Worm (Caenorhabditis elegans) whole organism, young adult: Measurements from ENCODE around the gene dvc-1.

Experiments
- B0261.1 ChIP-seq: sonication (generic microtip); optimal IDR thresholded peaks from 2 replicates; lab custom pipeline; 2016; ENCODE audit warnings: mild to moderate bottlenecking, missing genetic modification characterization, moderate library complexity, missing compliant biosample characterization
- F49E8.2 ChIP-seq: sonication (generic microtip); optimal IDR thresholded peaks from 3 replicates; lab custom pipeline; 2017; ENCODE audit warnings: missing genetic modification characterization, mild to moderate bottlenecking, missing compliant biosample characterization, antibody characterized with exemption, moderate library complexity; ENCODE audit not compliant: insufficient read depth
- F52B5.7 ChIP-seq: sonication (generic microtip); optimal IDR thresholded peaks from 2 replicates; lab custom pipeline; 2016; ENCODE audit warnings: mild to moderate bottlenecking, missing genetic modification characterization, missing compliant biosample characterization
- F55B11.4 ChIP-seq: sonication (generic microtip); optimal IDR thresholded peaks from 2 replicates; lab custom pipeline; 2016; ENCODE audit warnings: missing compliant biosample characterization, missing genetic modification characterization, borderline replicate concordance; ENCODE audit not compliant: insufficient read depth
- F57C9.4 ChIP-seq: sonication (generic microtip); optimal IDR thresholded peaks from 2 replicates; lab custom pipeline; 2017; ENCODE audit warnings: mild to moderate bottlenecking, missing genetic modification characterization, missing compliant biosample characterization
- K11D2.4 ChIP-seq: fragments of 200-800 bp; sonication (Bioruptor generic); IDR thresholded peaks from 2 replicates; pipeline ENCODE4 v1.3.6; 2022; ENCODE audit warnings: missing genetic modification reagents, missing genetic modification characterization, missing compliant biosample characterization
- T26A5.8 ChIP-seq: sonication (generic microtip); optimal IDR thresholded peaks from 2 replicates; lab custom pipeline; 2016; ENCODE audit warnings: missing genetic modification characterization, missing compliant biosample characterization
- Y53F4B.3 ChIP-seq: fragments of 200-800 bp; sonication (Bioruptor generic); IDR thresholded peaks from 2 replicates; pipeline ENCODE4 v1.3.6; 2022; ENCODE audit warnings: missing genetic modification reagents, missing genetic modification characterization, missing compliant biosample characterization
- Y53G8AR.9 ChIP-seq: fragments of 200-800 bp; sonication (Bioruptor generic); conservative IDR thresholded peaks from 2 replicates; pipeline ENCODE4 v1.3.6; 2022; ENCODE audit warnings: missing genetic modification reagents, missing genetic modification characterization, missing compliant biosample characterization
- Y67H2A.10 ChIP-seq: fragments of 200-800 bp; sonication (Bioruptor generic); conservative IDR thresholded peaks from 2 replicates; pipeline ENCODE4 v1.3.6; 2022; ENCODE audit warnings: missing genetic modification reagents, missing genetic modification characterization, missing compliant biosample characterization
- Y79H2A.3 ChIP-seq: fragments of 200-800 bp; sonication (Bioruptor generic); conservative IDR thresholded peaks from 2 replicates; pipeline ENCODE4 v1.3.6; 2022; ENCODE audit warnings: missing genetic modification reagents, missing genetic modification characterization, missing compliant biosample characterization
- aptf-3 ChIP-seq: fragments of 200-800 bp; sonication (Bioruptor generic); IDR thresholded peaks from 2 replicates; pipeline ENCODE4 v1.3.6; 2022; ENCODE audit warnings: missing genetic modification characterization, missing compliant biosample characterization
- atf-7 ChIP-seq: sonication (generic microtip); optimal IDR thresholded peaks from 2 replicates; lab custom pipeline; 2017; ENCODE audit warnings: mild to moderate bottlenecking, missing genetic modification characterization, missing compliant biosample characterization
- bed-1 ChIP-seq: fragments of 200-800 bp; sonication (Bioruptor generic); IDR thresholded peaks from 2 replicates; pipeline ENCODE4 v1.3.6; 2022; ENCODE audit warnings: missing genetic modification reagents, missing genetic modification characterization, missing compliant biosample characterization
- ccch-3 ChIP-seq: fragments of 200-800 bp; sonication (Bioruptor generic); optimal IDR thresholded peaks from 2 replicates; lab custom pipeline; 2018; ENCODE audit warnings: mild to moderate bottlenecking, missing genetic modification characterization, missing compliant biosample characterization
- ceh-100 ChIP-seq: fragments of 200-800 bp; sonication (Bioruptor generic); IDR thresholded peaks from 2 replicates; pipeline ENCODE4 v1.3.6; 2022; ENCODE audit warnings: missing genetic modification reagents, missing genetic modification characterization, missing compliant biosample characterization
- ceh-27 ChIP-seq: fragments of 200-800 bp; sonication (Bioruptor generic); optimal IDR thresholded peaks from 2 replicates; lab custom pipeline; 2018; ENCODE audit warnings: mild to moderate bottlenecking, missing genetic modification characterization, moderate library complexity, missing compliant biosample characterization
- ceh-91 ChIP-seq: fragments of 200-800 bp; sonication (Bioruptor generic); IDR thresholded peaks from 2 replicates; pipeline ENCODE4 v1.3.6; 2022; ENCODE audit warnings: missing genetic modification reagents, missing genetic modification characterization, missing compliant biosample characterization
- dox-1 ChIP-seq: fragments of 200-800 bp; sonication (Bioruptor generic); IDR thresholded peaks from 2 replicates; pipeline ENCODE4 v1.3.6; 2022; ENCODE audit warnings: missing genetic modification reagents, missing genetic modification characterization, missing compliant biosample characterization
- ekl-4 ChIP-seq: fragments of 200-800 bp; sonication (Bioruptor generic); IDR thresholded peaks from 2 replicates; pipeline ENCODE4 v1.3.6; 2022; ENCODE audit warnings: missing genetic modification reagents, missing genetic modification characterization, missing compliant biosample characterization
- ets-4 ChIP-seq: fragments of 200-800 bp; sonication (Bioruptor generic); optimal IDR thresholded peaks from 2 replicates; lab custom pipeline; 2018; ENCODE audit warnings: mild to moderate bottlenecking, missing genetic modification characterization, missing compliant biosample characterization
- fkh-3 ChIP-seq: sonication (generic microtip); optimal IDR thresholded peaks from 2 replicates; lab custom pipeline; 2016; ENCODE audit warnings: mild to moderate bottlenecking, missing genetic modification characterization, missing compliant biosample characterization
- lag-1 ChIP-seq: fragments of 200-800 bp; sonication (Bioruptor generic); IDR thresholded peaks from 2 replicates; pipeline ENCODE4 v1.3.6; 2022; ENCODE audit warnings: missing genetic modification reagents, missing genetic modification characterization, missing compliant biosample characterization
- let-526 ChIP-seq: fragments of 200-800 bp; sonication (Bioruptor generic); IDR thresholded peaks from 2 replicates; pipeline ENCODE4 v1.3.6; 2022; ENCODE audit warnings: missing genetic modification reagents, missing genetic modification characterization, missing compliant biosample characterization
- lin-35 ChIP-seq, 3 experiments: fragments of 150-350 bp in 2 of 3; sonication (generic microtip) in 1 of 3; optimal IDR thresholded peaks; 2 replicates each; lab custom pipeline; 2014 to 2018; ENCODE audit warnings: missing biosample characterization in 3 of 3, missing genetic modification characterization in 3 of 3, missing genetic modification reagents in 3 of 3
- lin-54 ChIP-seq: fragments of 200-800 bp; sonication (Bioruptor generic); optimal IDR thresholded peaks from 2 replicates; lab custom pipeline; 2018; ENCODE audit warnings: mild to moderate bottlenecking, missing genetic modification characterization, missing compliant biosample characterization
- lir-1 ChIP-seq: fragments of 200-800 bp; sonication (Bioruptor generic); conservative IDR thresholded peaks from 2 replicates; pipeline ENCODE4 v1.3.6; 2022; ENCODE audit warnings: missing genetic modification reagents, missing genetic modification characterization, missing compliant biosample characterization
- madf-10 ChIP-seq: sonication (generic microtip); optimal IDR thresholded peaks from 2 replicates; lab custom pipeline; 2016; ENCODE audit warnings: mild to moderate bottlenecking, missing genetic modification characterization, missing compliant biosample characterization
- mxl-1 ChIP-seq: sonication (generic microtip); optimal IDR thresholded peaks from 2 replicates; lab custom pipeline; 2016; ENCODE audit warnings: missing genetic modification characterization, missing compliant biosample characterization
- nfya-1 ChIP-seq: sonication (generic microtip); optimal IDR thresholded peaks from 2 replicates; lab custom pipeline; 2017; ENCODE audit warnings: antibody characterized with exemption, missing compliant biosample characterization, missing genetic modification characterization, borderline replicate concordance; ENCODE audit not compliant: insufficient read depth
- nhr-80 ChIP-seq: sonication (generic microtip); optimal IDR thresholded peaks from 2 replicates; lab custom pipeline; 2016; ENCODE audit warnings: missing genetic modification characterization, missing compliant biosample characterization
- pha-4 ChIP-seq: fragments of 150-350 bp; sonication (generic microtip); optimal IDR thresholded peaks from 2 replicates; lab custom pipeline; 2014; ENCODE audit warnings: missing biosample characterization, missing genetic modification reagents, missing genetic modification characterization
- rec-8 ChIP-seq, 2 experiments: sonication (generic microtip); optimal IDR thresholded peaks; 2 replicates each; lab custom pipeline; 2016; ENCODE audit warnings: mild to moderate bottlenecking in 2 of 2, missing genetic modification characterization in 2 of 2, missing genetic modification reagents in 2 of 2, missing genotype in 2 of 2, missing biosample characterization in 1 of 2, missing compliant biosample characterization in 1 of 2, moderate library complexity in 1 of 2
- repo-1 ChIP-seq: sonication (generic microtip); optimal IDR thresholded peaks from 2 replicates; lab custom pipeline; 2017; ENCODE audit warnings: mild to moderate bottlenecking, missing genetic modification characterization, missing compliant biosample characterization
- sdz-38 ChIP-seq: sonication (generic microtip); optimal IDR thresholded peaks from 2 replicates; lab custom pipeline; 2016; ENCODE audit warnings: missing genotype, missing genetic modification characterization, missing compliant biosample characterization
- sea-2 ChIP-seq: fragments of 200-800 bp; sonication (Bioruptor generic); IDR thresholded peaks from 2 replicates; pipeline ENCODE4 v1.3.6; 2022; ENCODE audit warnings: missing genetic modification characterization, missing compliant biosample characterization
- snpc-1.1 ChIP-seq: sonication (generic microtip); optimal IDR thresholded peaks from 2 replicates; lab custom pipeline; 2017; ENCODE audit warnings: missing genetic modification characterization, mild to moderate bottlenecking, missing compliant biosample characterization, antibody characterized with exemption, moderate library complexity, missing genotype, missing genetic modification reagents; ENCODE audit not compliant: insufficient read depth
- zfh-2 ChIP-seq: fragments of 200-800 bp; sonication (Bioruptor generic); conservative IDR thresholded peaks from 2 replicates; pipeline ENCODE4 v1.3.6; 2022; ENCODE audit warnings: missing genetic modification reagents, missing genetic modification characterization, missing compliant biosample characterization

dvc-1 gene

ce11 chrV:11245029-11245428 is 5.9 kb upstream of the dvc-1 start (continued):
- TF ChIP-seq ekl-4 (GFP tag; lab: Robert Waterston, UW), result no peak
- TF ChIP-seq Y67H2A.10 (GFP tag; lab: Robert Waterston, UW), result no peak
- TF ChIP-seq lag-1 (GFP tag; lab: Robert Waterston, UW), result no peak
- no peak for TF ChIP-seq F49E8.2 (tag; lab: Kevin White, UChicago)

- TF ChIP-seq T26A5.8 (tag; lab: Kevin White, UChicago) (no peak), zfh-2 (GFP tag; lab: Robert Waterston, UW) (no peak), aptf-3 (GFP tag; lab: Robert Waterston, UW) (no peak), Y53G8AR.9 (GFP tag; lab: Robert Waterston, UW) (no peak), F57C9.4 (no peak), dox-1 (no peak), sdz-38 (tag; lab: Kevin White, UChicago) (no peak), bed-1 (GFP tag; lab: Robert Waterston, UW) (no peak), atf-7 (tag; lab: Kevin White, UChicago) (no peak), nfya-1 (tag; lab: Kevin White, UChicago) (no peak), lin-35 (GFP tag; optimal IDR thresholded peaks at IDR 0.05; lab: Kevin White, UChicago) (no peak), let-526 (no peak), B0261.1 (tag; lab: Kevin White, UChicago) (no peak)
Measured at ce11 chrV:11244539-11244938, 5.4 kb upstream of the dvc-1 start, which contains the start of gene mxl-1. Gene mxl-1 (plus strand): TSS chrV:11244839.

ce11 chrV:11241580-11241979 is 2.4 kb upstream of the dvc-1 start, which contains the start of gene pgap-1:
Gene pgap-1 (plus strand): TSS chrV:11241880.
- TF ChIP-seq F55B11.4, result no peak
- no peak for TF ChIP-seq madf-10 (tag; lab: Kevin White, UChicago)
- no peak for TF ChIP-seq mxl-1 (tag; lab: Kevin White, UChicago)
- no peak for TF ChIP-seq lir-1 (GFP tag; lab: Robert Waterston, UW)
- TF ChIP-seq ceh-27, result no peak
- TF ChIP-seq Y53F4B.3 (GFP tag; lab: Robert Waterston, UW), result no peak
- no peak for TF ChIP-seq repo-1 (tag; lab: Kevin White, UChicago)
- no peak for TF ChIP-seq ceh-100
- no peak for TF ChIP-seq lin-54 (GFP tag; lab: Kevin White, UChicago)
- TF ChIP-seq F52B5.7 (tag; lab: Kevin White, UChicago), result no peak
- TF ChIP-seq fkh-3 (tag; lab: Kevin White, UChicago), result no peak
- no peak for TF ChIP-seq rec-8 (tag; optimal IDR thresholded peaks at IDR 0.05; lab: Kevin White, UChicago)
- TF ChIP-seq sdz-38 (tag; lab: Kevin White, UChicago), result no peak
- TF ChIP-seq ccch-3 (GFP tag; lab: Kevin White, UChicago), result no peak
- TF ChIP-seq pha-4 (tag; lab: Kevin White, UChicago), result no peak
- no peak for TF ChIP-seq sea-2 (GFP tag; lab: Robert Waterston, UW)
- TF ChIP-seq ets-4 (GFP tag; lab: Kevin White, UChicago), result no peak
- TF ChIP-seq Y79H2A.3 (GFP tag; lab: Robert Waterston, UW), result no peak
- TF ChIP-seq K11D2.4 (GFP tag; lab: Robert Waterston, UW), result no peak

ce11 chrV:11235876-11236275 is 3.3 kb downstream of the dvc-1 start:
- TF ChIP-seq ceh-91 (GFP tag; lab: Robert Waterston, UW) (no peak), snpc-1.1 (no peak), ets-4 (GFP tag; lab: Kevin White, UChicago) (peak; percentile 14), nhr-80 (peak; percentile 81)
- TF ChIP-seq, all 124 proteins: peak for 2
